Fruit fly (Drosophila melanogaster): ENCODE measurements around the gene CG42692.

The CG42692 gene

DNA sequence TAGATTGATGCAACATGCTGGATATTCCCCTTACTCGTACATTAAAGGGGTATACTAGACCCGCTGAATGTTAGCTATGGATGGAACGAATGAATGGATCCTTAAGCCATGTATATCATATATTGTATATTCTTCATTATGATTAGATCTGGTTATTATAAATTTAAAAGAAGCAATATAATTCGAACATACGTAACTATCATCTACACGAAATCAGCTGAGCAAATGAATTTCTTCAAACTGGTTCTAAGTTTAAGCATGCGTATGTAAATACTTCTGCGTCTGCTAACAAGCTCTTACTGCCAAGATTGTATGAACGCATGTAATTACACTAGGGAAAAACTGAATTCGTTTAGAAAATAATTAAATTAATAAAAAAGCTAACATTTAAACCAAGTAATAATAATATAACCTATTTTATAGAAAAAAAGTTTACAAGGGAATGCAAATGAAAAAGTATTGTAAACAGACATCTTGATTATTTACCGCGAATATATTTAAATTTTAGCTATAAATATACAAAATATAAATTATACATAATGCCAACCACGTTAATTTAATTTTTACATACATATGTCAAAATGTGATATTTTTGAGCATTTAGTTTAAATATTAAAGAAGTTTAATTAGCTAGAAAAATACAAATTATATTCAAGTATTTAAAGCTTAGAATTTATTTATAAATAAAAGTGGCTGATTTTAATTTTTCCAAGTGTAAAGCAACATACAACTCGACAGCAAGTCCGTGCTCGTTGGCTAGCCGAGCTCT is 13.2 kb downstream of the CG42692 start (continued):
- TF ChIP-seq Gug (GFP tag; IDR thresholded peaks at IDR 0.05): peak; percentile 45; the same call in 3 of the 4 replicates
- TF ChIP-seq lmd (GFP tag; IDR thresholded peaks at IDR 0.05): peak; percentile 47; the same call in 1 of the 2 replicates
- TF ChIP-seq H15 (GFP tag; IDR thresholded peaks at IDR 0.05): peak; percentile 15; the same call in 1 of the 3 replicates
- 0 out of 2 replicates have a peak, but pooled peaks have one; percentile 18 for TF ChIP-seq onecut (GFP tag; IDR thresholded peaks at IDR 0.05)
- peak; percentile 63 for TF ChIP-seq CG9932 (GFP tag; IDR thresholded peaks at IDR 0.05)
- peak; percentile 52 for TF ChIP-seq bcd (GFP tag; optimal IDR thresholded peaks at IDR 0.05)
- peak; percentile 79 for TF ChIP-seq phol (tag; optimal IDR thresholded peaks at IDR 0.05)
- peak; percentile 0 for TF ChIP-seq CG3407 (GFP tag; optimal IDR thresholded peaks at IDR 0.05)
- peak; percentile 75 for TF ChIP-seq CG12391 (tag; optimal IDR thresholded peaks at IDR 0.05)
- peak; percentile 59 for TF ChIP-seq mam (GFP tag; optimal IDR thresholded peaks at IDR 0.05)
- peak; percentile 34 for TF ChIP-seq CG8281 (tag; optimal IDR thresholded peaks at IDR 0.05)
- TF ChIP-seq PHDP (tag; optimal IDR thresholded peaks at IDR 0.05): peak; percentile 62
- TF ChIP-seq emc (GFP tag; optimal IDR thresholded peaks at IDR 0.05): no peak
- peak; percentile 0 for TF ChIP-seq CG3995 (GFP tag; optimal IDR thresholded peaks at IDR 0.05)
- TF ChIP-seq MTF-1 (GFP tag; optimal IDR thresholded peaks at IDR 0.05; ENCODE audit: borderline replicate concordance): peak; percentile 18
- TF ChIP-seq Oli (tag; optimal IDR thresholded peaks at IDR 0.05): peak; percentile 49
- peak; percentile 51; the same call in 1 of the 2 replicates for TF ChIP-seq Rx (GFP tag; IDR thresholded peaks at IDR 0.05)
- peak; percentile 67 for TF ChIP-seq CG33557 (GFP tag; optimal IDR thresholded peaks at IDR 0.05)
- peak; percentile 46 for TF ChIP-seq Bteb2 (GFP tag; optimal IDR thresholded peaks at IDR 0.05)
- peak; percentile 21 for TF ChIP-seq twi (tag; optimal IDR thresholded peaks at IDR 0.05)
- no peak for TF ChIP-seq CG10462 (GFP tag; optimal IDR thresholded peaks at IDR 0.05)
- TF ChIP-seq ken (GFP tag; IDR thresholded peaks at IDR 0.05): peak; percentile 39; the same call in 1 of the 3 replicates
- no peak for TF ChIP-seq en (GFP tag; optimal IDR thresholded peaks at IDR 0.05)
- TF ChIP-seq CG31441 (GFP tag; IDR thresholded peaks at IDR 0.05): peak; percentile 87
- no peak for TF ChIP-seq zen (tag; optimal IDR thresholded peaks at IDR 0.05)
- peak; percentile 65 for TF ChIP-seq D19A (tag; optimal IDR thresholded peaks at IDR 0.05)
- peak; percentile 35 for TF ChIP-seq slp2 (GFP tag; optimal IDR thresholded peaks at IDR 0.05)
- no peak for TF ChIP-seq sd (tag; optimal IDR thresholded peaks at IDR 0.05)
- TF ChIP-seq danr (GFP tag; IDR thresholded peaks at IDR 0.05): 0 out of 2 replicates have a peak, but pooled peaks have one; percentile 28
- TF ChIP-seq CG10267 (tag; optimal IDR thresholded peaks at IDR 0.05): peak; percentile 69
- peak; percentile 49 for TF ChIP-seq B-H1 (GFP tag; IDR thresholded peaks at IDR 0.05)
- TF ChIP-seq CG6813 (GFP tag; optimal IDR thresholded peaks at IDR 0.05): peak; percentile 13
- TF ChIP-seq CG9215 (GFP tag; IDR thresholded peaks at IDR 0.05): no peak; the same call in none of the 2 replicates
- TF ChIP-seq Chrac-16 (GFP tag; optimal IDR thresholded peaks at IDR 0.05): peak; percentile 40
- TF ChIP-seq CG6689 (GFP tag; IDR thresholded peaks at IDR 0.05): peak; percentile 62
- peak; percentile 39; the same call in 1 of the 2 replicates for TF ChIP-seq CG17328 (GFP tag; IDR thresholded peaks at IDR 0.05)
- TF ChIP-seq Hr51 (GFP tag; optimal IDR thresholded peaks at IDR 0.05): peak; percentile 7 to 76
- TF ChIP-seq dpn (GFP tag; optimal IDR thresholded peaks at IDR 0.05): peak; percentile 48 to 57
- peak; percentile 24 for TF ChIP-seq Mad (GFP tag; optimal IDR thresholded peaks at IDR 0.05)
- peak; percentile 37 for TF ChIP-seq cwo (GFP tag; optimal IDR thresholded peaks at IDR 0.05)
- TF ChIP-seq CG12219 (GFP tag; optimal IDR thresholded peaks at IDR 0.05): peak; percentile 7
- TF ChIP-seq shn (GFP tag; optimal IDR thresholded peaks at IDR 0.05): peak; percentile 9
- peak; percentile 31 for TF ChIP-seq NC2β (GFP tag; optimal IDR thresholded peaks at IDR 0.05)
- TF ChIP-seq Ptx1 (GFP tag; IDR thresholded peaks at IDR 0.05): peak; percentile 51
- TF ChIP-seq nom (GFP tag; optimal IDR thresholded peaks at IDR 0.05): no peak
- peak; percentile 84 for TF ChIP-seq CG2678 (tag; optimal IDR thresholded peaks at IDR 0.05)
- peak; percentile 22 for TF ChIP-seq trem (tag; optimal IDR thresholded peaks at IDR 0.05)
- peak; percentile 48 for TF ChIP-seq ems (GFP tag; optimal IDR thresholded peaks at IDR 0.05)
